Worm (Caenorhabditis elegans): ENCODE results near the gene sss-1.
A peak's percentile ranks its signal among the peaks of the same experiment; 100 is the strongest.
"Not testable (repeated sequence)": the region's sequence is repeated elsewhere in the genome, so short reads cannot be mapped to it uniquely, and the experiment has no call there.

Gene sss-1

ce11 chrIV:9894331-9894730 lies 782 bp upstream of the sss-1 start, which contains the start of gene msp-77:
TSS of gene msp-77 (plus strand) at chrIV:9894631.
- not testable (repeated sequence) for TF ChIP-seq dao-5, him-1, W03F9.2 (tag; optimal IDR thresholded peaks at IDR 0.05)

DNA sequence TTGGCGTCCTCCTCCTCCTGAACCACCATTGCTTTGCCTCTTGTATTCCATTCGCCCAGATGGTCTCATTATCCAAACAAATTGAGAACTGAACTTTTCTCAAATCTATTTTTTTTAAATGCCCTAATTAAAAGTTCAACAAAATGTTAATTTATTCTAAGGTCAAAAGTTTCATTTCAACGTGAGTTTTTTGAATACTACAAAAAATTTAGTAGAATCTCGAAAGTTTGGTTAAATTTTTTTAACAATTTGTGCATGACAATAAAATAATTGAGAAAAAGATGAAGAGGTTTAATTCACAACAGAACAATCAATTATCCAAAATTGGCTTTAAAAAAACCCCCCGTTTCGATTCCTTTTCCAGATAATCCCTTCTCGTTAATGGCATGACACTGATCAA lies 1.6 kb downstream of the sss-1 start, which contains the start of gene F32B6.4:
Gene F32B6.4, minus strand, starts transcription at position 101 of the 400 bp plus-strand sequence.
- TF ChIP-seq dao-5 (tag; optimal IDR thresholded peaks at IDR 0.05) = no peak
- no peak for TF ChIP-seq W03F9.2 (tag; optimal IDR thresholded peaks at IDR 0.05)
- no peak for TF ChIP-seq him-1 (tag; optimal IDR thresholded peaks at IDR 0.05)

- TF ChIP-seq him-1 (tag; optimal IDR thresholded peaks at IDR 0.05) = no peak
- TF ChIP-seq dao-5 (tag; optimal IDR thresholded peaks at IDR 0.05) = no peak
- TF ChIP-seq W03F9.2 (tag; optimal IDR thresholded peaks at IDR 0.05) = no peak
Measured at ce11 chrIV:9889857-9890256, 3.7 kb downstream of the sss-1 start, which contains the start of gene ttbk-3. TSS of gene ttbk-3 (minus strand) at chrIV:9889957.

- no peak for TF ChIP-seq him-1 (tag; optimal IDR thresholded peaks at IDR 0.05)
Measured at ce11 chrIV:9884257-9884656, 9.3 kb downstream of the sss-1 start, which contains the start of the genes prp-18 and mccc-1. TSS of gene prp-18 (minus strand) at chrIV:9884383. TSS of gene mccc-1 (plus strand) at chrIV:9884570.

- TF ChIP-seq W03F9.2 (tag; optimal IDR thresholded peaks at IDR 0.05) (no peak), dao-5 (tag; optimal IDR thresholded peaks at IDR 0.05) (no peak), him-1 (tag; optimal IDR thresholded peaks at IDR 0.05) (no peak)
Measured at ce11 chrIV:9878893-9879379, 14.6 kb downstream of the sss-1 start, which contains the start of gene nhr-4. TSS of gene nhr-4 (plus strand) at chrIV:9879329.

DNA sequence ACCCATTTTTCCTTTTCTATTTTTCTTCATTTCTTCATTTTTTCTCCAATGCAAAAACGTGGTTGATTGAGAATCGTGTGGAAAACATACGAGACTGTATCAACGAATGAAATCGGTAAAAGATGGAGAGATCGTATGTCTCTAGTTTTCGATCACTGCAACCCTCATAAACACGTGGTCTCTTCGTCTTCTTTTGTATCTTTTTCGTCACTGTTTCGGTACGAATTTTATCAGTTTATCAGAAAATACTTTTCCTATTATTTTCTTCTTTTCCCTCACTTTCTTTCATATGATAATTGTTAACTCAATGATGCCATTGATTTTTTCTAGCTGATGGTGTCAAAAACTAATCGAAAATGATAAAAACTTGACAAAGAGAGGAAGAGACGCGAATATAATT lies 17.9 kb downstream of the sss-1 start:
- TF ChIP-seq W03F9.2 (tag; optimal IDR thresholded peaks at IDR 0.05) (no peak), dao-5 (tag; optimal IDR thresholded peaks at IDR 0.05) (no peak), him-1 (tag; optimal IDR thresholded peaks at IDR 0.05) (no peak)

DNA sequence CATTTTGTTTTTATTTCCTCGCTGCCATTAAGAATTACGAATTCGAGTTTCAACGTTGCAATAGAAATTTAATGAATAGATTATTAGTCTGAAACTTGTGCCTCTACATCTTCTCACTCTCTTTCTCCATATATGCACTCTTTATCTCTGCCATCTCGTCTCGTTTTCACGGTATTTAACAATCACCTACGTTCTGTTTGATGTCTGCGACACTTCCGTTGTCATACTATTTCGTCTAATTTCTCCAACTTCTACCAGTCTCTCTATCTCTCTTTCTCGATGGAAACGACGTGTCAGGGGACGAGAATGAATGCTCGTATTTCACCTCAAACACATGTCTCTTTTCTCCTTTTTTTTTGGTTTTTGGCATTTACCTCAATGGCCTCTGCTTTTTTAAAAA lies 19.7 kb downstream of the sss-1 start:
- TF ChIP-seq dao-5 (tag; optimal IDR thresholded peaks at IDR 0.05) (no peak), him-1 (tag; optimal IDR thresholded peaks at IDR 0.05) (no peak), W03F9.2 (tag; optimal IDR thresholded peaks at IDR 0.05) (peak; percentile 30)

DNA sequence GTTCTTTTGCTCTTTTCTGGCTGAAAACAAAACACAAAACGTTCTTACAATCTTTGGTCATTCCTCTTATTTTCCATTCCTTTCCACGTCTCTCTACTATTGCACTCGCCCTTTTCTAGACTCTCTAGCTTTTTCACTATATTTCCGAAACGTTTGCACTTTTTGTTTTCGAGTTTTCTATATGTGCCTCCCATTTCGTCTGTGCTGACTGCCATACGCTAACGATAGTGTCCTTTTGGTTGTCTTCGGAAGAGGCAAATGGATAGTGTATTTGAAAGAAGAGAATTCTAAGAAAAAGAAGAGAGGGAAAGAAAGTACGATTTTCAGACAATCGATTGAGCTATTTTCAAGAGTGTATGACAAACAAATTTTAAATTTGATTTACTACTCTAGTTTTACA lies 20.8 kb downstream of the sss-1 start:
- TF ChIP-seq dao-5 (tag; optimal IDR thresholded peaks at IDR 0.05) (no peak), him-1 (tag; optimal IDR thresholded peaks at IDR 0.05) (no peak), W03F9.2 (tag; optimal IDR thresholded peaks at IDR 0.05) (no peak)

ce11 chrIV:9872210-9872609 lies 21.3 kb downstream of the sss-1 start:
- no peak for TF ChIP-seq dao-5 (tag; optimal IDR thresholded peaks at IDR 0.05)
- no peak for TF ChIP-seq him-1 (tag; optimal IDR thresholded peaks at IDR 0.05)
- TF ChIP-seq W03F9.2 (tag; optimal IDR thresholded peaks at IDR 0.05) = no peak

ce11 chrIV:9869344-9869743 lies 24.2 kb downstream of the sss-1 start:
- TF ChIP-seq him-1 (tag; optimal IDR thresholded peaks at IDR 0.05) = no peak
- TF ChIP-seq dao-5 (tag; optimal IDR thresholded peaks at IDR 0.05) = no peak
- no peak for TF ChIP-seq W03F9.2 (tag; optimal IDR thresholded peaks at IDR 0.05)

- TF ChIP-seq dao-5 (tag; optimal IDR thresholded peaks at IDR 0.05) = no peak
- TF ChIP-seq him-1 (tag; optimal IDR thresholded peaks at IDR 0.05) = no peak
- no peak for TF ChIP-seq W03F9.2 (tag; optimal IDR thresholded peaks at IDR 0.05)
Measured at ce11 chrIV:9867915-9868314, 25.6 kb downstream of the sss-1 start.

ce11 chrIV:9866865-9867264 lies 26.7 kb downstream of the sss-1 start:
- no peak for TF ChIP-seq dao-5 (tag; optimal IDR thresholded peaks at IDR 0.05)
- TF ChIP-seq W03F9.2 (tag; optimal IDR thresholded peaks at IDR 0.05) = no peak
- no peak for TF ChIP-seq him-1 (tag; optimal IDR thresholded peaks at IDR 0.05)

DNA sequence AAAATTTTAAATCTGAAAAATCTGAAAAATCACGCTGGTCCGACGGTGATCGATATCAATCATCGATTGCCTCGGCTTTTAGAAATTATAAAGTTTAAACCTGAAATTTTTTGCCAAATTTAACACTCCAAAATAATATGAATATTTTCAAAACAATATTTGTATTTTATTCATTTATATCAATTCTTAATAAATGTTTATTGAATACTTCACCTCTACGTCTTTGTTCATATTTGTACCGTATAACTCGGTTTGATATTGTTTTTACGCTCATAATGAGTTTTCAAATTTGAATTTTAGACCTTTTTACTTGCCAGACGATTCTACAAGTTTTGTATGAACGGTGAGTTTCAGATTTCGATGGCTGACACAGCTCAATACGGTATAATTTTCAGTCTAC lies 28.8 kb downstream of the sss-1 start, which contains the start of the genes K07F5.15 and K07F5.22:
Gene K07F5.15, plus strand, starts transcription at position 301 of the 400 bp plus-strand sequence.
Gene K07F5.22, plus strand, starts transcription at position 301 of the 400 bp plus-strand sequence.
- TF ChIP-seq him-1 (tag; optimal IDR thresholded peaks at IDR 0.05) (no peak), W03F9.2 (tag; optimal IDR thresholded peaks at IDR 0.05) (no peak), dao-5 (tag; optimal IDR thresholded peaks at IDR 0.05) (no peak)

ce11 chrIV:9863817-9864216 lies 29.7 kb downstream of the sss-1 start, which contains the start of gene K07F5.16:
TSS of gene K07F5.16 (plus strand) at chrIV:9864117.
- TF ChIP-seq W03F9.2 (tag; optimal IDR thresholded peaks at IDR 0.05) (no peak), him-1 (tag; optimal IDR thresholded peaks at IDR 0.05) (no peak), dao-5 (tag; optimal IDR thresholded peaks at IDR 0.05) (no peak)

- TF ChIP-seq W03F9.2 (tag; optimal IDR thresholded peaks at IDR 0.05) (no peak), him-1 (tag; optimal IDR thresholded peaks at IDR 0.05) (no peak), dao-5 (tag; optimal IDR thresholded peaks at IDR 0.05) (no peak)
Measured at ce11 chrIV:9861921-9862320, 31.6 kb downstream of the sss-1 start, which contains the start of gene K07F5.14. TSS of gene K07F5.14 (plus strand) at chrIV:9862221.

Data from whole organism, L4/young adult.